Worm (Caenorhabditis elegans) whole organism, L1 larva: ENCODE data around the gene mrpl-11.
A peak's percentile ranks its signal among the peaks of the same experiment; 100 is the strongest.

Source experiments
- alr-1 ChIP-seq: fragments of 200-800 bp; sonication (Bioruptor generic); optimal IDR thresholded peaks from 2 replicates; lab custom pipeline; 2018; ENCODE audit warnings: borderline replicate concordance, mild to moderate bottlenecking, missing genetic modification characterization, missing compliant biosample characterization
- aly-2 ChIP-seq: fragments of 150-350 bp; optimal IDR thresholded peaks from 2 replicates; lab custom pipeline; 2014; ENCODE audit warnings: missing biosample characterization, missing genetic modification characterization
- ama-1 ChIP-seq: fragments of 150-350 bp; optimal IDR thresholded peaks from 2 replicates; lab custom pipeline; 2014
- blmp-1 ChIP-seq: fragments of 150-350 bp; optimal IDR thresholded peaks from 2 replicates; lab custom pipeline; 2014; ENCODE audit warnings: missing biosample characterization, missing genetic modification characterization
- ceh-88 ChIP-seq: fragments of 200-800 bp; sonication (Bioruptor generic); IDR thresholded peaks from 2 replicates; pipeline ENCODE4 v1.3.6; 2022; ENCODE audit warnings: missing genetic modification characterization, missing compliant biosample characterization
- ceh-90 ChIP-seq: sonication (generic microtip); optimal IDR thresholded peaks from 2 replicates; lab custom pipeline; 2016; ENCODE audit warnings: missing genetic modification characterization, missing compliant biosample characterization
- ces-1 ChIP-seq: fragments of 150-350 bp; optimal IDR thresholded peaks from 2 replicates; lab custom pipeline; 2014; ENCODE audit warnings: missing biosample characterization, missing genetic modification reagents, missing genetic modification characterization
- dpl-1 ChIP-seq, 3 experiments: fragments of 150-350 bp in 2 of 3; sonication (generic microtip) in 1 of 3; optimal IDR thresholded peaks; 2 replicates each; lab custom pipeline; 2014 to 2017; ENCODE audit warnings: missing biosample characterization in 3 of 3, missing genetic modification characterization in 3 of 3, missing genetic modification reagents in 3 of 3
- efl-1 ChIP-seq, 4 experiments: fragments of 150-350 bp; optimal IDR thresholded peaks in 3 of 4; peaks in 1 of 4; 1 replicate in 1 of 4; 2 replicates in 3 of 4; lab custom pipeline; 2014; ENCODE audit warnings: missing biosample characterization in 2 of 4, missing genetic modification characterization in 2 of 4, missing genetic modification reagents in 2 of 4
- efl-3 ChIP-seq: fragments of 200-800 bp; sonication (Bioruptor generic); optimal IDR thresholded peaks from 2 replicates; lab custom pipeline; 2018; ENCODE audit warnings: mild to moderate bottlenecking, missing genetic modification characterization, missing compliant biosample characterization
- egl-13 ChIP-seq: sonication (generic microtip); optimal IDR thresholded peaks from 2 replicates; lab custom pipeline; 2016; ENCODE audit warnings: missing genotype, missing genetic modification reagents, missing genetic modification characterization, missing compliant biosample characterization
- ets-5 ChIP-seq: fragments of 200-800 bp; sonication (Bioruptor generic); IDR thresholded peaks from 2 replicates; pipeline ENCODE4 v1.3.6; 2022; ENCODE audit warnings: missing genetic modification characterization, missing compliant biosample characterization
- fkh-8 ChIP-seq: sonication (generic microtip); optimal IDR thresholded peaks from 2 replicates; lab custom pipeline; 2016; ENCODE audit warnings: mild to moderate bottlenecking, missing genetic modification characterization, missing compliant biosample characterization
- hpl-2 ChIP-seq: fragments of 150-350 bp; optimal IDR thresholded peaks from 2 replicates; lab custom pipeline; 2014; ENCODE audit warnings: missing biosample characterization, missing genetic modification reagents, missing genetic modification characterization
- irx-1 ChIP-seq: sonication (generic microtip); optimal IDR thresholded peaks from 2 replicates; lab custom pipeline; 2016; ENCODE audit warnings: missing genetic modification characterization, missing compliant biosample characterization
- jun-1 ChIP-seq: fragments of 150-350 bp; optimal IDR thresholded peaks from 2 replicates; lab custom pipeline; 2014; ENCODE audit warnings: missing biosample characterization, missing genetic modification reagents, missing genetic modification characterization
- lin-13 ChIP-seq: fragments of 150-350 bp; optimal IDR thresholded peaks from 2 replicates; lab custom pipeline; 2014; ENCODE audit warnings: missing biosample characterization, missing genetic modification reagents, missing genetic modification characterization
- lin-14 ChIP-seq: fragments of 200-800 bp; sonication (Bioruptor generic); optimal IDR thresholded peaks from 2 replicates; lab custom pipeline; 2018; ENCODE audit warnings: mild to moderate bottlenecking, missing genetic modification characterization, moderate library complexity, missing compliant biosample characterization
- lin-35 ChIP-seq, 2 experiments: fragments of 150-350 bp; optimal IDR thresholded peaks; 2 replicates each; lab custom pipeline; 2014; ENCODE audit warnings: missing biosample characterization in 2 of 2, missing genetic modification characterization in 2 of 2, missing genetic modification reagents in 2 of 2
- lin-39 ChIP-seq: fragments of 150-350 bp; optimal IDR thresholded peaks from 2 replicates; lab custom pipeline; 2014; ENCODE audit warnings: missing biosample characterization, missing genetic modification reagents, missing genetic modification characterization
- lir-3 ChIP-seq: sonication (generic microtip); optimal IDR thresholded peaks from 2 replicates; lab custom pipeline; 2016; ENCODE audit warnings: mild to moderate bottlenecking, missing genetic modification characterization, moderate library complexity, missing compliant biosample characterization; ENCODE audit not compliant: poor library complexity
- lsy-2 ChIP-seq, 2 experiments: fragments of 150-350 bp; optimal IDR thresholded peaks; 2 replicates each; lab custom pipeline; 2014; ENCODE audit warnings: missing biosample characterization in 2 of 2, missing genetic modification characterization in 2 of 2
- mab-9 ChIP-seq: fragments of 200-800 bp; sonication (Bioruptor generic); IDR thresholded peaks from 2 replicates; pipeline ENCODE4 v1.3.6; 2022; ENCODE audit warnings: missing genetic modification reagents, missing genetic modification characterization, missing compliant biosample characterization
- mep-1 ChIP-seq: fragments of 150-350 bp; optimal IDR thresholded peaks from 2 replicates; lab custom pipeline; 2014; ENCODE audit warnings: missing biosample characterization, missing genetic modification characterization
- nhr-20 ChIP-seq: sonication (generic microtip); optimal IDR thresholded peaks from 2 replicates; lab custom pipeline; 2016; ENCODE audit warnings: mild to moderate bottlenecking, missing genetic modification characterization, missing compliant biosample characterization
- nhr-237 ChIP-seq: fragments of 150-350 bp; optimal IDR thresholded peaks from 2 replicates; lab custom pipeline; 2014; ENCODE audit warnings: missing biosample characterization, missing genetic modification characterization
- nhr-28 ChIP-seq: fragments of 150-350 bp; optimal IDR thresholded peaks from 2 replicates; lab custom pipeline; 2014; ENCODE audit warnings: missing biosample characterization, missing genetic modification characterization
- nhr-71 ChIP-seq: sonication (generic microtip); optimal IDR thresholded peaks from 2 replicates; lab custom pipeline; 2016; ENCODE audit warnings: mild to moderate bottlenecking, missing genetic modification characterization, moderate library complexity, missing compliant biosample characterization
- nhr-76 ChIP-seq: sonication (generic microtip); optimal IDR thresholded peaks from 2 replicates; lab custom pipeline; 2017; ENCODE audit warnings: missing biosample characterization, missing genetic modification characterization
- nhr-84 ChIP-seq: sonication (generic microtip); optimal IDR thresholded peaks from 2 replicates; lab custom pipeline; 2017; ENCODE audit warnings: missing biosample characterization, missing genetic modification characterization
- nhr-85 ChIP-seq: sonication (generic microtip); peaks from one replicate; lab custom pipeline; 2016; ENCODE audit warnings: missing genetic modification characterization, inconsistent platforms, missing compliant biosample characterization
- pag-3 ChIP-seq: sonication (generic microtip); optimal IDR thresholded peaks from 2 replicates; lab custom pipeline; 2017; ENCODE audit warnings: missing genetic modification characterization, mild to moderate bottlenecking, missing compliant biosample characterization, antibody characterized with exemption, borderline replicate concordance; ENCODE audit not compliant: insufficient read depth
- pax-3 ChIP-seq: fragments of 200-800 bp; sonication (Bioruptor generic); optimal IDR thresholded peaks from 2 replicates; lab custom pipeline; 2018; ENCODE audit warnings: mild to moderate bottlenecking, missing genetic modification characterization, moderate library complexity, missing compliant biosample characterization
- rnt-1 ChIP-seq: sonication (generic microtip); optimal IDR thresholded peaks from 2 replicates; lab custom pipeline; 2016; ENCODE audit warnings: mild to moderate bottlenecking, missing genetic modification characterization, moderate library complexity, missing compliant biosample characterization
- snpc-4 ChIP-seq: fragments of 150-350 bp; optimal IDR thresholded peaks from 2 replicates; lab custom pipeline; 2014; ENCODE audit warnings: missing biosample characterization, missing genetic modification characterization
- snu-23 ChIP-seq: sonication (generic microtip); optimal IDR thresholded peaks from 2 replicates; lab custom pipeline; 2016; ENCODE audit warnings: missing genetic modification characterization, missing compliant biosample characterization
- sox-4 ChIP-seq: sonication (generic microtip); optimal IDR thresholded peaks from 2 replicates; lab custom pipeline; 2016; ENCODE audit warnings: missing genetic modification characterization, missing compliant biosample characterization
- sptf-1 ChIP-seq: fragments of 150-350 bp; optimal IDR thresholded peaks from 2 replicates; lab custom pipeline; 2014; ENCODE audit warnings: missing biosample characterization, missing genetic modification characterization
- swsn-7 ChIP-seq: sonication (generic microtip); optimal IDR thresholded peaks from 2 replicates; lab custom pipeline; 2016; ENCODE audit warnings: missing genetic modification characterization, missing compliant biosample characterization
- unc-130 ChIP-seq: fragments of 150-350 bp; optimal IDR thresholded peaks from 2 replicates; lab custom pipeline; 2017; ENCODE audit warnings: missing biosample characterization, missing genetic modification characterization, inconsistent platforms
- unc-30 ChIP-seq: sonication (generic microtip); optimal IDR thresholded peaks from 2 replicates; lab custom pipeline; 2017; ENCODE audit warnings: missing biosample characterization, missing genetic modification characterization
- unc-62 ChIP-seq: fragments of 150-350 bp; optimal IDR thresholded peaks from 2 replicates; lab custom pipeline; 2014; ENCODE audit warnings: missing biosample characterization, missing genetic modification reagents, missing genetic modification characterization
- xbp-1 ChIP-seq: sonication (generic microtip); optimal IDR thresholded peaks from 2 replicates; lab custom pipeline; 2016; ENCODE audit warnings: missing genetic modification characterization, missing compliant biosample characterization
- zag-1 ChIP-seq: fragments of 150-350 bp; optimal IDR thresholded peaks from 2 replicates; lab custom pipeline; 2014; ENCODE audit warnings: missing biosample characterization, missing genetic modification characterization
- ztf-4 ChIP-seq: fragments of 150-350 bp; optimal IDR thresholded peaks from 2 replicates; lab custom pipeline; 2014; ENCODE audit warnings: missing biosample characterization, missing genetic modification characterization

mrpl-11 gene

ce11 chrIII:8749487-8749886, 32.0 kb downstream of the mrpl-11 start, which contains the start of gene sma-2 (continued):
- TF ChIP-seq hpl-2 (GFP tag; lab: Kevin White, UChicago) (peak; percentile 53), nhr-76 (no peak), blmp-1 (tag; lab: Kevin White, UChicago) (peak; percentile 84)
- TF ChIP-seq, all 84 proteins: peak for 34

ce11 chrIII:8750606-8751005, 33.2 kb downstream of the mrpl-11 start, which contains the start of gene ugtp-1:
Gene ugtp-1, minus strand, starts transcription at chrIII:8750706.
- TF ChIP-seq xbp-1 (tag; lab: Kevin White, UChicago), result no peak
- no peak for TF ChIP-seq swsn-7 (tag; lab: Kevin White, UChicago)
- TF ChIP-seq hpl-2 (GFP tag; lab: Kevin White, UChicago), result no peak
- TF ChIP-seq sptf-1 (tag; lab: Kevin White, UChicago), result no peak
- no peak for TF ChIP-seq jun-1 (tag; lab: Kevin White, UChicago)
- no peak for TF ChIP-seq alr-1
- no peak for TF ChIP-seq unc-130 (tag; lab: Kevin White, UChicago)
- TF ChIP-seq mep-1 (tag; lab: Kevin White, UChicago), result no peak
- TF ChIP-seq unc-62, result no peak
- TF ChIP-seq ztf-4, result no peak
- TF ChIP-seq nhr-28 (tag; lab: Kevin White, UChicago), result no peak
- no peak for TF ChIP-seq lin-13 (GFP tag; lab: Kevin White, UChicago)
- no peak for TF ChIP-seq nhr-20 (tag; lab: Kevin White, UChicago)
- TF ChIP-seq lin-35 (GFP tag; optimal IDR thresholded peaks at IDR 0.05; lab: Kevin White, UChicago), result no peak
- no peak for TF ChIP-seq lin-14 (GFP tag; lab: Kevin White, UChicago)
- TF ChIP-seq mab-9 (GFP tag; lab: Robert Waterston, UW), result no peak

ce11 chrIII:8754682-8755081, 37.2 kb downstream of the mrpl-11 start, which contains the start of gene tomm-70:
Gene tomm-70, minus strand, starts transcription at chrIII:8754750.
- TF ChIP-seq swsn-7 (tag; lab: Kevin White, UChicago), result peak; percentile 2
- no peak for TF ChIP-seq pag-3
- TF ChIP-seq aly-2 (tag; lab: Kevin White, UChicago), result no peak
- TF ChIP-seq zag-1 (tag; lab: Kevin White, UChicago), result no peak
- no peak for TF ChIP-seq unc-62
- TF ChIP-seq ama-1 (lab: Kevin White, UChicago), result no peak
- peak; percentile 15 to 45 for TF ChIP-seq efl-1 (optimal IDR thresholded peaks at IDR 0.05; lab: Kevin White, UChicago)
- TF ChIP-seq efl-1 (GFP tag; optimal IDR thresholded peaks at IDR 0.05 in 1 of 2; lab: Kevin White, UChicago), result peak; percentile 26 to 89
- no peak for TF ChIP-seq lir-3 (tag; lab: Kevin White, UChicago)
- TF ChIP-seq ets-5 (GFP tag; lab: Robert Waterston, UW), result no peak
- no peak for TF ChIP-seq nhr-84 (tag; lab: Kevin White, UChicago)
- TF ChIP-seq egl-13 (tag; lab: Kevin White, UChicago), result no peak
- no peak for TF ChIP-seq snpc-4
- no peak for TF ChIP-seq xbp-1 (tag; lab: Kevin White, UChicago)
- peak; percentile 25 for TF ChIP-seq mep-1 (tag; lab: Kevin White, UChicago)
- TF ChIP-seq nhr-237 (tag; lab: Kevin White, UChicago), result no peak
- TF ChIP-seq lin-39, result no peak
- no peak for TF ChIP-seq pax-3 (tag; lab: Kevin White, UChicago)
- TF ChIP-seq nhr-85 (tag; lab: Kevin White, UChicago), result peak; percentile 40
- peak; percentile 19 to 51 for TF ChIP-seq lin-35 (GFP tag; optimal IDR thresholded peaks at IDR 0.05; lab: Kevin White, UChicago)
- no peak for TF ChIP-seq sptf-1 (tag; lab: Kevin White, UChicago)
- no peak for TF ChIP-seq ceh-90 (tag; lab: Kevin White, UChicago)
- peak in 2 of 3 experiments; percentile 25 to 58 for TF ChIP-seq dpl-1 (GFP tag; optimal IDR thresholded peaks at IDR 0.05; lab: Kevin White, UChicago)
- no peak for TF ChIP-seq efl-3 (GFP tag; lab: Kevin White, UChicago)
- no peak for TF ChIP-seq unc-130 (tag; lab: Kevin White, UChicago)
- peak; percentile 22 for TF ChIP-seq nhr-71 (tag; lab: Kevin White, UChicago)
- TF ChIP-seq rnt-1 (tag; lab: Kevin White, UChicago), result no peak
- TF ChIP-seq irx-1 (tag; lab: Kevin White, UChicago), result no peak
- TF ChIP-seq ceh-88, result no peak
- no peak for TF ChIP-seq unc-30 (tag; lab: Kevin White, UChicago)
- no peak for TF ChIP-seq ces-1 (GFP tag; lab: Kevin White, UChicago)
- TF ChIP-seq sox-4, result no peak
- TF ChIP-seq snu-23 (GFP tag; lab: Kevin White, UChicago), result peak; percentile 24
- TF ChIP-seq fkh-8 (tag; lab: Kevin White, UChicago), result no peak
- TF ChIP-seq lsy-2 (tag; optimal IDR thresholded peaks at IDR 0.05; lab: Kevin White, UChicago), result peak; percentile 14 to 61
- peak; percentile 35 for TF ChIP-seq blmp-1 (tag; lab: Kevin White, UChicago)
- no peak for TF ChIP-seq nhr-20 (tag; lab: Kevin White, UChicago)
